Fruit fly (Drosophila melanogaster) whole organism, embryonic: ENCODE results near the gene Rab10.

Experiments
- B-H2 ChIP-seq: fragments of 200-800 bp; sonication (Bioruptor generic); optimal IDR thresholded peaks from 2 replicates; lab custom pipeline; 2018; ENCODE audit warnings: missing biosample characterization, mild to moderate bottlenecking, missing genetic modification characterization
- Bdp1 ChIP-seq: fragments of 200-800 bp; sonication (Bioruptor generic); optimal IDR thresholded peaks from 3 replicates; lab custom pipeline; 2016; ENCODE audit warnings: missing biosample characterization, missing genetic modification characterization
- BtbVII ChIP-seq: fragments of 200-800 bp; sonication (Bioruptor generic); optimal IDR thresholded peaks from 3 replicates; lab custom pipeline; 2017; ENCODE audit warnings: missing biosample characterization, mild to moderate bottlenecking, missing genetic modification characterization
- CG10209 ChIP-seq: fragments of 200-800 bp; sonication (Bioruptor generic); optimal IDR thresholded peaks from 3 replicates; lab custom pipeline; 2017; ENCODE audit warnings: missing biosample characterization, mild to moderate bottlenecking, missing genetic modification characterization, missing genetic modification reagents
- CG10543 ChIP-seq: fragments of 200-800 bp; sonication (Bioruptor generic); optimal IDR thresholded peaks from 3 replicates; lab custom pipeline; 2017; ENCODE audit warnings: missing biosample characterization, mild to moderate bottlenecking, missing genetic modification characterization, moderate library complexity
- CG11504 ChIP-seq: fragments of 200-800 bp; sonication (Bioruptor generic); optimal IDR thresholded peaks from 3 replicates; lab custom pipeline; 2019; ENCODE audit warnings: missing biosample characterization, mild to moderate bottlenecking, missing genetic modification characterization, moderate library complexity
- CG13296 ChIP-seq: fragments of 200-800 bp; sonication (Bioruptor generic); optimal IDR thresholded peaks from 3 replicates; lab custom pipeline; 2018; ENCODE audit warnings: missing biosample characterization, mild to moderate bottlenecking, missing genetic modification characterization
- CG13424 ChIP-seq: fragments of 200-800 bp; sonication (Bioruptor generic); optimal IDR thresholded peaks from 2 replicates; lab custom pipeline; 2019; ENCODE audit warnings: missing biosample characterization, mild to moderate bottlenecking, missing genetic modification characterization, moderate library complexity
- CG14860 ChIP-seq: fragments of 200-800 bp; sonication (Bioruptor generic); IDR thresholded peaks from 3 replicates; pipeline ENCODE4 v1.3.6; 2022; ENCODE audit warnings: missing biosample characterization, missing genetic modification characterization; ENCODE audit not compliant: partially characterized antibody
- CG15073 ChIP-seq: fragments of 200-800 bp; sonication (Bioruptor generic); optimal IDR thresholded peaks from 2 replicates; lab custom pipeline; 2016; ENCODE audit warnings: missing biosample characterization, missing genetic modification characterization
- CG15514 ChIP-seq: fragments of 200-800 bp; sonication (Bioruptor generic); optimal IDR thresholded peaks from 3 replicates; lab custom pipeline; 2017; ENCODE audit warnings: missing biosample characterization, missing genetic modification characterization, mild to moderate bottlenecking, moderate library complexity, missing genetic modification reagents
- CG17912 ChIP-seq: fragments of 200-800 bp; sonication (Bioruptor generic); optimal IDR thresholded peaks from 2 replicates; lab custom pipeline; 2018; ENCODE audit warnings: missing biosample characterization, mild to moderate bottlenecking, missing genetic modification characterization
- CG18262 ChIP-seq: fragments of 200-800 bp; optimal IDR thresholded peaks from 3 replicates; lab custom pipeline; 2019; ENCODE audit warnings: missing biosample characterization, mild to moderate bottlenecking, missing genetic modification characterization, moderate library complexity
- CG18599 ChIP-seq: fragments of 200-800 bp; sonication (Bioruptor generic); optimal IDR thresholded peaks from 3 replicates; lab custom pipeline; 2017; ENCODE audit warnings: missing biosample characterization, missing genetic modification characterization, mild to moderate bottlenecking, moderate library complexity, missing genetic modification reagents
- CG4360 ChIP-seq: fragments of 200-800 bp; sonication (Bioruptor generic); IDR thresholded peaks from 2 replicates; pipeline ENCODE4 v1.3.6; 2022; ENCODE audit warnings: missing biosample characterization, missing genetic modification characterization
- CG5245 ChIP-seq: fragments of 200-800 bp; sonication (Bioruptor generic); optimal IDR thresholded peaks from 3 replicates; lab custom pipeline; 2016; ENCODE audit warnings: missing biosample characterization, missing genetic modification characterization
- CG7928 ChIP-seq: fragments of 200-800 bp; sonication (Bioruptor generic); optimal IDR thresholded peaks from 2 replicates; lab custom pipeline; 2017; ENCODE audit warnings: missing biosample characterization, mild to moderate bottlenecking, missing genetic modification characterization
- CG9727 ChIP-seq: fragments of 200-800 bp; sonication (Bioruptor generic); optimal IDR thresholded peaks from 3 replicates; lab custom pipeline; 2017; ENCODE audit warnings: missing biosample characterization, mild to moderate bottlenecking, missing genetic modification characterization
- CG9932 ChIP-seq: fragments of 200-800 bp; sonication (Bioruptor generic); IDR thresholded peaks from 2 replicates; pipeline ENCODE4 v1.3.6; 2022; ENCODE audit warnings: missing biosample characterization, missing genetic modification characterization
- Dbx ChIP-seq: fragments of 200-800 bp; sonication (Bioruptor generic); IDR thresholded peaks from 3 replicates; pipeline ENCODE4 v1.3.6; 2022; ENCODE audit warnings: missing biosample characterization, missing genetic modification characterization
- GATAe ChIP-seq: fragments of 200-800 bp; sonication (Bioruptor generic); conservative IDR thresholded peaks from 2 replicates; pipeline ENCODE4 v1.3.6; 2022; ENCODE audit warnings: missing biosample characterization, missing genetic modification characterization
- HLH54F ChIP-seq: fragments of 200-800 bp; sonication (Bioruptor generic); optimal IDR thresholded peaks from 3 replicates; lab custom pipeline; 2016; ENCODE audit warnings: missing biosample characterization, missing genetic modification characterization
- Hr51 ChIP-seq, 2 experiments: fragments of 200-800 bp; sonication (Bioruptor generic); optimal IDR thresholded peaks; 2 replicates in 1 of 2; 3 replicates in 1 of 2; lab custom pipeline; 2016 to 2018; ENCODE audit warnings: missing biosample characterization in 2 of 2, missing genetic modification characterization in 2 of 2, mild to moderate bottlenecking in 1 of 2, moderate library complexity in 1 of 2
- Lhr ChIP-seq: fragments of 200-800 bp; sonication (Bioruptor generic); optimal IDR thresholded peaks from 3 replicates; lab custom pipeline; 2017; ENCODE audit warnings: mild to moderate bottlenecking, missing biosample characterization, missing genetic modification reagents, missing genetic modification characterization
- Med ChIP-seq: fragments of 200-800 bp; sonication (Bioruptor generic); peaks from one replicate; lab custom pipeline; 2016; ENCODE audit warnings: missing biosample characterization, missing genetic modification characterization, mild to moderate bottlenecking, inconsistent platforms, moderate library complexity
- Meics ChIP-seq: fragments of 200-800 bp; sonication (Bioruptor generic); optimal IDR thresholded peaks from 2 replicates; lab custom pipeline; 2017; ENCODE audit warnings: missing biosample characterization, mild to moderate bottlenecking, missing genetic modification characterization
- Myb ChIP-seq: fragments of 200-800 bp; sonication (Bioruptor generic); optimal IDR thresholded peaks from 2 replicates; lab custom pipeline; 2016; ENCODE audit warnings: missing biosample characterization, missing genetic modification characterization
- Oli ChIP-seq: fragments of 200-800 bp; sonication (Bioruptor generic); optimal IDR thresholded peaks from 2 replicates; lab custom pipeline; 2018; ENCODE audit warnings: missing biosample characterization, mild to moderate bottlenecking, missing genetic modification characterization, moderate library complexity
- TFAM ChIP-seq: fragments of 200-800 bp; sonication (Bioruptor generic); optimal IDR thresholded peaks from 2 replicates; lab custom pipeline; 2017; ENCODE audit warnings: missing biosample characterization, missing genetic modification characterization, inconsistent platforms
- br ChIP-seq: fragments of >200 bp; optimal IDR thresholded peaks from 2 replicates; lab custom pipeline; 2017
- chn ChIP-seq: fragments of 200-800 bp; sonication (Bioruptor generic); optimal IDR thresholded peaks from 2 replicates; lab custom pipeline; 2016; ENCODE audit warnings: missing biosample characterization, missing genetic modification characterization
- esg ChIP-seq: fragments of 200-800 bp; sonication (Bioruptor generic); conservative IDR thresholded peaks from 2 replicates; pipeline ENCODE4 v1.3.6; 2022; ENCODE audit warnings: missing biosample characterization, missing genetic modification characterization
- exex ChIP-seq: fragments of 200-800 bp; sonication (Bioruptor generic); optimal IDR thresholded peaks from 4 replicates; lab custom pipeline; 2018; ENCODE audit warnings: missing biosample characterization, mild to moderate bottlenecking, missing genetic modification characterization, moderate library complexity
- gem ChIP-seq: fragments of 200-800 bp; sonication (Bioruptor generic); optimal IDR thresholded peaks from 2 replicates; lab custom pipeline; 2019; ENCODE audit warnings: missing biosample characterization, mild to moderate bottlenecking, missing genetic modification characterization, moderate library complexity
- gfzf ChIP-seq: fragments of 200-800 bp; sonication (Bioruptor generic); optimal IDR thresholded peaks from 2 replicates; lab custom pipeline; 2016; ENCODE audit warnings: missing biosample characterization, mild to moderate bottlenecking, missing genetic modification characterization, moderate library complexity
- grau ChIP-seq: fragments of 200-800 bp; optimal IDR thresholded peaks from 3 replicates; lab custom pipeline; 2019; ENCODE audit warnings: missing biosample characterization, mild to moderate bottlenecking, missing genetic modification characterization, moderate library complexity
- h ChIP-seq: fragments of >200 bp; optimal IDR thresholded peaks from 2 replicates; lab custom pipeline; 2017
- ind ChIP-seq: fragments of 200-800 bp; sonication (Bioruptor generic); optimal IDR thresholded peaks from 3 replicates; lab custom pipeline; 2016; ENCODE audit warnings: missing biosample characterization, missing genetic modification characterization
- jigr1 ChIP-seq: fragments of 200-800 bp; sonication (Bioruptor generic); IDR thresholded peaks from 3 replicates; pipeline ENCODE4 v1.3.6; 2022; ENCODE audit warnings: missing biosample characterization, missing genetic modification characterization
- lbe ChIP-seq: fragments of 200-800 bp; sonication (Bioruptor generic); optimal IDR thresholded peaks from 2 replicates; lab custom pipeline; 2016; ENCODE audit warnings: missing biosample characterization, mild to moderate bottlenecking, missing genetic modification characterization
- pho ChIP-seq: fragments of 200-800 bp; sonication (Bioruptor generic); optimal IDR thresholded peaks from 2 replicates; lab custom pipeline; 2016; ENCODE audit warnings: missing biosample characterization, missing genetic modification characterization
- pnt ChIP-seq: fragments of 200-800 bp; sonication (Bioruptor generic); optimal IDR thresholded peaks from 3 replicates; lab custom pipeline; 2016; ENCODE audit warnings: missing biosample characterization, missing genetic modification characterization
- salm ChIP-seq: fragments of 200-800 bp; sonication (Bioruptor generic); optimal IDR thresholded peaks from 2 replicates; lab custom pipeline; 2018; ENCODE audit warnings: missing biosample characterization, mild to moderate bottlenecking, missing genetic modification characterization
- sens ChIP-seq: fragments of 200-800 bp; sonication (Bioruptor generic); peaks from one replicate; lab custom pipeline; 2016; ENCODE audit warnings: missing biosample characterization, missing genetic modification characterization
- stwl ChIP-seq: fragments of 200-800 bp; sonication (Bioruptor generic); optimal IDR thresholded peaks from 3 replicates; lab custom pipeline; 2018; ENCODE audit warnings: missing biosample characterization, mild to moderate bottlenecking, missing genetic modification characterization, moderate library complexity
- sug ChIP-seq: fragments of 200-800 bp; optimal IDR thresholded peaks from 2 replicates; lab custom pipeline; 2019; ENCODE audit warnings: missing biosample characterization, mild to moderate bottlenecking, missing genetic modification characterization, moderate library complexity
- tna ChIP-seq: fragments of 200-800 bp; sonication (Bioruptor generic); IDR thresholded peaks from 2 replicates; pipeline ENCODE4 v1.3.6; 2022; ENCODE audit warnings: missing biosample characterization, missing genetic modification characterization; ENCODE audit not compliant: partially characterized antibody
- tx ChIP-seq: fragments of 200-800 bp; sonication (Bioruptor generic); optimal IDR thresholded peaks from 2 replicates; lab custom pipeline; 2016; ENCODE audit warnings: missing biosample characterization, missing genetic modification characterization
- wek ChIP-seq: fragments of 200-800 bp; sonication (Bioruptor generic); optimal IDR thresholded peaks from 3 replicates; lab custom pipeline; 2018; ENCODE audit warnings: missing biosample characterization, mild to moderate bottlenecking, missing genetic modification characterization, moderate library complexity

Rab10 gene

dm6 chrX:20256849-20257590 is 5.9 kb downstream of the Rab10 start, which contains the start of gene CG17065 (continued):
- TF ChIP-seq wek (GFP tag; lab: Kevin White, UChicago) (no peak), sens (GFP tag; lab: Kevin White, UChicago) (peak; percentile 89), sug (tag; lab: Kevin White, UChicago) (peak; percentile 51), Hr51 (GFP tag; optimal IDR thresholded peaks at IDR 0.05; lab: Kevin White, UChicago) (peak in 1 of 2 experiments; percentile 13), HLH54F (GFP tag; lab: Kevin White, UChicago) (peak; percentile 35), Bdp1 (GFP tag; lab: Kevin White, UChicago) (peak; percentile 12), CG9727 (GFP tag; lab: Kevin White, UChicago) (peak; percentile 29), stwl (tag; lab: Kevin White, UChicago) (peak; percentile 85), grau (tag; lab: Kevin White, UChicago) (peak; percentile 52), pnt (GFP tag; lab: Kevin White, UChicago) (peak; percentile 6), salm (no peak), TFAM (GFP tag; lab: Kevin White, UChicago) (no peak), CG7928 (no peak), B-H2 (GFP tag; lab: Kevin White, UChicago) (peak; percentile 34), CG4360 (GFP tag; lab: Robert Waterston, UW) (no peak), CG15514 (GFP tag; lab: Kevin White, UChicago) (peak; percentile 46), CG13424 (tag; lab: Kevin White, UChicago) (peak; percentile 27), CG11504 (tag; lab: Kevin White, UChicago) (peak; percentile 50), gfzf (GFP tag; lab: Kevin White, UChicago) (peak; percentile 21), br (lab: Kevin White, UChicago) (no peak), CG13296 (no peak), GATAe (0 out of 2 replicates have a peak, but pooled peaks have one; percentile 11), CG18262 (tag; lab: Kevin White, UChicago) (no peak), jigr1 (GFP tag; lab: Robert Waterston, UW) (no peak), Med (GFP tag; lab: Kevin White, UChicago) (peak; percentile 88), pho (GFP tag; lab: Kevin White, UChicago) (peak; percentile 34), lbe (GFP tag; lab: Kevin White, UChicago) (no peak), BtbVII (no peak), CG10209 (GFP tag; lab: Kevin White, UChicago) (peak; percentile 15), CG14860 (GFP tag; lab: Robert Waterston, UW) (0 out of 3 replicates have a peak, but pooled peaks have one; percentile 47), h (lab: Kevin White, UChicago) (no peak), CG17912 (GFP tag; lab: Kevin White, UChicago) (no peak), CG18599 (GFP tag; lab: Kevin White, UChicago) (peak; percentile 24), Oli (tag; lab: Kevin White, UChicago) (peak; percentile 4), Myb (GFP tag; lab: Kevin White, UChicago) (peak; percentile 85), exex (tag; lab: Kevin White, UChicago) (peak; percentile 10), tx (GFP tag; lab: Kevin White, UChicago) (no peak), chn (GFP tag; lab: Kevin White, UChicago) (peak; percentile 49), tna (GFP tag; lab: Robert Waterston, UW) (peak; percentile 11; the same call in 1 of the 2 replicates), Lhr (GFP tag; lab: Kevin White, UChicago) (peak; percentile 17), Meics (GFP tag; lab: Kevin White, UChicago) (peak; percentile 35), CG10543 (peak; percentile 64), ind (peak; percentile 19), CG5245 (GFP tag; lab: Kevin White, UChicago) (no peak), CG9932 (GFP tag; lab: Robert Waterston, UW) (peak; percentile 49; the same call in 1 of the 2 replicates), esg (GFP tag; lab: Robert Waterston, UW) (no peak), Dbx (GFP tag; lab: Robert Waterston, UW) (peak; percentile 27; the same call in 1 of the 3 replicates), gem (tag; lab: Kevin White, UChicago) (peak; percentile 45), CG15073 (GFP tag; lab: Kevin White, UChicago) (no peak)
